Worm (Caenorhabditis elegans) whole organism, young adult: ENCODE data around the gene chc-1.

Experiments
- F57A8.1 ChIP-seq: fragments of 200-800 bp; sonication (Bioruptor generic); optimal IDR thresholded peaks from 2 replicates; lab custom pipeline; 2018; ENCODE audit warnings: mild to moderate bottlenecking, missing genetic modification characterization, moderate library complexity, missing compliant biosample characterization
- T26A5.8 ChIP-seq: sonication (generic microtip); optimal IDR thresholded peaks from 2 replicates; lab custom pipeline; 2016; ENCODE audit warnings: missing genetic modification characterization, missing compliant biosample characterization
- Y56A3A.18 ChIP-seq: fragments of 200-800 bp; sonication (Bioruptor generic); IDR thresholded peaks from 2 replicates; pipeline ENCODE4 v1.3.6; 2022; ENCODE audit warnings: missing genetic modification reagents, missing genetic modification characterization, missing compliant biosample characterization
- attf-3 ChIP-seq: fragments of 200-800 bp; sonication (Bioruptor generic); conservative IDR thresholded peaks from 2 replicates; pipeline ENCODE4 v1.3.6; 2022; ENCODE audit warnings: missing genetic modification reagents, missing genetic modification characterization, missing compliant biosample characterization
- bed-2 ChIP-seq: fragments of 200-800 bp; sonication (Bioruptor generic); IDR thresholded peaks from 2 replicates; pipeline ENCODE4 v1.3.6; 2022; ENCODE audit warnings: missing genetic modification reagents, missing genetic modification characterization, missing compliant biosample characterization
- ceh-58 ChIP-seq: fragments of 200-800 bp; sonication (Bioruptor generic); IDR thresholded peaks from 2 replicates; pipeline ENCODE4 v1.3.6; 2022; ENCODE audit warnings: missing genetic modification characterization, missing compliant biosample characterization
- ceh-79 ChIP-seq: sonication (generic microtip); optimal IDR thresholded peaks from 2 replicates; lab custom pipeline; 2017; ENCODE audit warnings: mild to moderate bottlenecking, missing genetic modification characterization, missing compliant biosample characterization
- dpff-1 ChIP-seq: sonication (generic microtip); optimal IDR thresholded peaks from 2 replicates; lab custom pipeline; 2017; ENCODE audit warnings: mild to moderate bottlenecking, missing genetic modification characterization, missing compliant biosample characterization
- ets-4 ChIP-seq: fragments of 200-800 bp; sonication (Bioruptor generic); optimal IDR thresholded peaks from 2 replicates; lab custom pipeline; 2018; ENCODE audit warnings: mild to moderate bottlenecking, missing genetic modification characterization, missing compliant biosample characterization
- snpc-3.4 ChIP-seq: sonication (generic microtip); optimal IDR thresholded peaks from 2 replicates; lab custom pipeline; 2017; ENCODE audit warnings: missing genetic modification characterization, mild to moderate bottlenecking, missing compliant biosample characterization, antibody characterized with exemption, moderate library complexity, missing genotype, missing genetic modification reagents
- unc-62 ChIP-seq: fragments of 150-350 bp; optimal IDR thresholded peaks from 2 replicates; lab custom pipeline; 2014; ENCODE audit warnings: missing biosample characterization, missing genetic modification reagents, missing genetic modification characterization

DNA sequence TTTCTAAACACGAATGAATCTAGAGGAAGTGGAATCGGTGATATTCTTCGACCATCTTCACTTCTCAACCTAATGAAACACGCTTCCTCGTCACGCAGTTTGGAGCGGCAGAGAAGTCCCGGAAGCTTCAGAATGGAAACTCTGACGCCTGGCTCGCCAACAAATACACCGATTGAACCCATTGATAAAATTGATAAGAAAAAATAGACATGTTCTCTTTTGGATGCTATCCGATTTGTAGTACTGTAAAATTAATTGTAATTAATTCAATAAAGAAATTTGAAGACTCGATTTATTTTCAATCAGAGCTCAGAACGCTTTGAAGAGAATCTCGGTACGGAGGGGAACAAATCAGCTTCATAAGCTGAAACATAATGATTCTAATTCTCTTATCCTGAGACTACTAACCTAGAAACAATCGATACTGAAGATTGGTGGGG lies 10.9 kb downstream of the chc-1 start:
- TF ChIP-seq ceh-58 (GFP tag; lab: Robert Waterston, UW) = 0 out of 2 replicates have a peak, but pooled peaks have one; percentile 6
- peak; percentile 22 for TF ChIP-seq T26A5.8 (tag; lab: Kevin White, UChicago)
- no peak for TF ChIP-seq unc-62
- TF ChIP-seq ets-4 = peak; percentile 29
- peak; percentile 44 for TF ChIP-seq ceh-79 (tag; lab: Kevin White, UChicago)
- TF ChIP-seq F57A8.1 (GFP tag; lab: Kevin White, UChicago) = peak; percentile 11
- TF ChIP-seq bed-2 (GFP tag; lab: Robert Waterston, UW) = no peak
- TF ChIP-seq attf-3 (GFP tag; lab: Robert Waterston, UW) = 0 out of 2 replicates have a peak, but pooled peaks have one; percentile 9
- TF ChIP-seq dpff-1 (tag; lab: Kevin White, UChicago) = no peak
- TF ChIP-seq Y56A3A.18 (GFP tag; lab: Robert Waterston, UW) = peak; percentile 94
- TF ChIP-seq snpc-3.4 = peak; percentile 69
